Fruit fly (Drosophila melanogaster): ENCODE measurements around the gene up.

up gene

DNA sequence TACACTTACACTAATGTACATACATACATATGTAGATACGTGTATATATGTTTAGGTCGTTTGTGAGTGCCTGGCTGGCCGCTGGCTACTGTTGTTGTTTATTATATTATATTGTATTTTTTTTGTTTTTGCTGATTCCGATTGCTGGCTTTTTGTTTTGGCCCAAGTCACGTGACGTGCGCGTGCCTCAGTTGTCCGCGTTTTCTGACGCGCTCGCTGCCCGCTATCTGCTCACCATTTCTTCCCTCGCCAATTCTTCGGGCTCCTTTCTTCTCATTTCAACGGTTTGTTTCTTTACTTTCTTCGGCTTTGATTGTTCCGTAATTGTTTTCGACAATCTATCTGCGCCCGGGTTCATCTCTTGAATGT lies 32.6 kb upstream of the up start:
- TF ChIP-seq sv (GFP tag; optimal IDR thresholded peaks at IDR 0.05) (no peak), h (GFP tag; optimal IDR thresholded peaks at IDR 0.05) (peak; percentile 29)

DNA sequence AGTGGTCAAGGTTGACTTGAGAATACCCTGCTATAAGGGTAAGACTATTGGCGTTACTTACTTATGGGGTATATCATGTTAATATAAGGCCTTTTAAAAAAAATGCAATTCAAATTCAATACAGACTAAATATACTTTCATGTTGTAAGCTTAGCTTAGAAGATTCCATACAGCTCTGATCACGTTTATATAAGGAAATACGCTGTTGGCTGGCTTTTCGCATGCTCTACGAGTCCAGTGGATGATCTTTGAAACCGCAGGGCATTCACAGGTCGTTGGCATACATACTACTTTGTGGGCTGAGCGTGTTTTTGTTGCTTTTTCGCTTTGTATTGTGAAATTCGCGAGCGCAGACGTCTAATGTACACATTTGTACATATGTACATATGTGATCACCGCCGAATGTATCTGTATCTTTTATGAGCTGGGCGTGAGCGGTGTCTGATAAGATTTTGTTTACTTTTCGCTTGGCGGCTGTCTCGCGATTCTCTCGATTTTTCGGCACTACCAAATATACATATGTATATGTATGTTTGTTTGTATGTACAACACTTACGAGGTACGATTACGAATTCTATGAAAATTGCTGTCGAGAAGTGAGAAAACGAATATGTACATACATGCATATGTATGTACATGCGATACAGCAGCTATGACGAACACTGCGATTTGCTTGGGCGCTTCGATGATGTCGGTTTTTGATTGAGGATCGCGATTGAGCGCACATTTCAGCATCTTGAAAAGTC lies 32.0 kb upstream of the up start:
- peak; percentile 82 for TF ChIP-seq h (GFP tag; optimal IDR thresholded peaks at IDR 0.05)
- TF ChIP-seq dsf (GFP tag; optimal IDR thresholded peaks at IDR 0.05; ENCODE audit: borderline replicate concordance): no peak
- peak; percentile 77 for TF ChIP-seq OdsH (GFP tag; optimal IDR thresholded peaks at IDR 0.05)
- no peak for TF ChIP-seq Dif (GFP tag; optimal IDR thresholded peaks at IDR 0.05; ENCODE audit: partially characterized antibody)
- peak; percentile 50 for TF ChIP-seq Jra (GFP tag; optimal IDR thresholded peaks at IDR 0.05)
- peak; percentile 63 for TF ChIP-seq psq (GFP tag; optimal IDR thresholded peaks at IDR 0.05)
- TF ChIP-seq br (GFP tag; optimal IDR thresholded peaks at IDR 0.05): peak; percentile 71
- TF ChIP-seq Hr83 (GFP tag; optimal IDR thresholded peaks at IDR 0.05; ENCODE audit: poor library complexity, severe bottlenecking): peak; percentile 65
- peak; percentile 68 for TF ChIP-seq ey (GFP tag; optimal IDR thresholded peaks at IDR 0.05)
- peak; percentile 38 for TF ChIP-seq Sp1 (GFP tag; optimal IDR thresholded peaks at IDR 0.05)
- no peak for TF ChIP-seq Mio (GFP tag; optimal IDR thresholded peaks at IDR 0.05)
- TF ChIP-seq usp (GFP tag; optimal IDR thresholded peaks at IDR 0.05): no peak
- no peak for TF ChIP-seq dl (GFP tag; optimal IDR thresholded peaks at IDR 0.05; ENCODE audit: insufficient read depth in 1 of 2, partially characterized antibody in 2 of 2)
- peak; percentile 65 for TF ChIP-seq Hnf4 (GFP tag; optimal IDR thresholded peaks at IDR 0.05)
- peak in 1 of 2 experiments; percentile 67 for TF ChIP-seq foxo (GFP tag; optimal IDR thresholded peaks at IDR 0.05)
- TF ChIP-seq N (GFP tag; optimal IDR thresholded peaks at IDR 0.05): no peak
- TF ChIP-seq dmrt93B (GFP tag; optimal IDR thresholded peaks at IDR 0.05): peak; percentile 41
- TF ChIP-seq rgr (GFP tag; optimal IDR thresholded peaks at IDR 0.05): peak; percentile 68
- TF ChIP-seq CrebA (GFP tag; optimal IDR thresholded peaks at IDR 0.05; ENCODE audit: borderline replicate concordance): peak; percentile 64
- peak; percentile 80 for TF ChIP-seq woc (GFP tag; optimal IDR thresholded peaks at IDR 0.05)
- TF ChIP-seq CG9705 (GFP tag; optimal IDR thresholded peaks at IDR 0.05): peak; percentile 5
- no peak for TF ChIP-seq Rel (GFP tag; optimal IDR thresholded peaks at IDR 0.05)
- TF ChIP-seq Rel (tag; optimal IDR thresholded peaks at IDR 0.05): peak; percentile 42
- peak; percentile 26 for TF ChIP-seq brk (GFP tag; optimal IDR thresholded peaks at IDR 0.05)
- TF ChIP-seq lola (GFP tag; optimal IDR thresholded peaks at IDR 0.05): no peak
- no peak for TF ChIP-seq jim (GFP tag; optimal IDR thresholded peaks at IDR 0.05)
- peak; percentile 65 for TF ChIP-seq HLH106 (tag; optimal IDR thresholded peaks at IDR 0.05)
- TF ChIP-seq fru (GFP tag; optimal IDR thresholded peaks at IDR 0.05): peak; percentile 82
- TF ChIP-seq tai (GFP tag; optimal IDR thresholded peaks at IDR 0.05): peak; percentile 61
- TF ChIP-seq sv (GFP tag; optimal IDR thresholded peaks at IDR 0.05): peak; percentile 13

- no peak for TF ChIP-seq dmrt93B (GFP tag; optimal IDR thresholded peaks at IDR 0.05)
Observed at dm6 chrX:13633298-13633891, 31.0 kb upstream of the up start.

dm6 chrX:13632606-13633005 lies 30.2 kb upstream of the up start:
- peak; percentile 18 for TF ChIP-seq Hnf4 (GFP tag; optimal IDR thresholded peaks at IDR 0.05)
- TF ChIP-seq woc (GFP tag; optimal IDR thresholded peaks at IDR 0.05): no peak

dm6 chrX:13630290-13630900 lies 28.0 kb upstream of the up start:
- TF ChIP-seq CrebA (GFP tag; optimal IDR thresholded peaks at IDR 0.05; ENCODE audit: borderline replicate concordance) (no peak), brk (GFP tag; optimal IDR thresholded peaks at IDR 0.05) (no peak), h (GFP tag; optimal IDR thresholded peaks at IDR 0.05) (peak; percentile 20), Hr78 (GFP tag; optimal IDR thresholded peaks at IDR 0.05) (no peak), OdsH (GFP tag; optimal IDR thresholded peaks at IDR 0.05) (no peak), tai (GFP tag; optimal IDR thresholded peaks at IDR 0.05) (no peak), woc (GFP tag; optimal IDR thresholded peaks at IDR 0.05) (no peak), lola (GFP tag; optimal IDR thresholded peaks at IDR 0.05) (no peak), Rel (GFP tag; optimal IDR thresholded peaks at IDR 0.05) (no peak), Rel (tag; optimal IDR thresholded peaks at IDR 0.05) (peak; percentile 95), HLH106 (tag; optimal IDR thresholded peaks at IDR 0.05) (no peak), sage (GFP tag; optimal IDR thresholded peaks at IDR 0.05) (no peak), Hnf4 (GFP tag; optimal IDR thresholded peaks at IDR 0.05) (peak; percentile 13), br (GFP tag; optimal IDR thresholded peaks at IDR 0.05) (no peak), Dif (GFP tag; optimal IDR thresholded peaks at IDR 0.05; ENCODE audit: partially characterized antibody) (no peak), Sp1 (GFP tag; optimal IDR thresholded peaks at IDR 0.05) (no peak), fru (GFP tag; optimal IDR thresholded peaks at IDR 0.05) (peak; percentile 21), Mio (GFP tag; optimal IDR thresholded peaks at IDR 0.05) (no peak), foxo (GFP tag; optimal IDR thresholded peaks at IDR 0.05) (peak in 1 of 2 experiments; percentile 50), Myc (optimal IDR thresholded peaks at IDR 0.05) (no peak), dl (GFP tag; optimal IDR thresholded peaks at IDR 0.05; ENCODE audit: insufficient read depth in 1 of 2, partially characterized antibody in 2 of 2) (no peak), Jra (GFP tag; optimal IDR thresholded peaks at IDR 0.05) (no peak), ey (GFP tag; optimal IDR thresholded peaks at IDR 0.05) (peak; percentile 25), sv (GFP tag; optimal IDR thresholded peaks at IDR 0.05) (no peak), pan (optimal IDR thresholded peaks at IDR 0.05) (no peak), jim (GFP tag; optimal IDR thresholded peaks at IDR 0.05) (no peak), Vsx2 (GFP tag; optimal IDR thresholded peaks at IDR 0.05; ENCODE audit: partially characterized antibody) (no peak), Dfd (GFP tag; optimal IDR thresholded peaks at IDR 0.05) (no peak), dmrt93B (GFP tag; optimal IDR thresholded peaks at IDR 0.05) (no peak)

Measured in whole organism, wandering third instar larva.